Fruit fly (Drosophila melanogaster): Measurements from ENCODE around the gene Snmp1.

The Snmp1 gene

dm6 chr3R:21138220-21138754 is 29.7 kb downstream of the Snmp1 start, which contains the start of gene meigo (continued):
- TF ChIP-seq bab2 (GFP tag; optimal IDR thresholded peaks at IDR 0.05) (peak; percentile 33), Dip3 (GFP tag; optimal IDR thresholded peaks at IDR 0.05) (peak; percentile 63), tx (GFP tag; optimal IDR thresholded peaks at IDR 0.05) (peak; percentile 50), luna (GFP tag; optimal IDR thresholded peaks at IDR 0.05) (no peak), ap (GFP tag; IDR thresholded peaks at IDR 0.05) (no peak), ab (GFP tag; optimal IDR thresholded peaks at IDR 0.05) (no peak), Ssrp (tag; optimal IDR thresholded peaks at IDR 0.05) (peak; percentile 55), sc (optimal IDR thresholded peaks at IDR 0.05) (no peak), sc (GFP tag; optimal IDR thresholded peaks at IDR 0.05) (no peak), CG2889 (GFP tag; IDR thresholded peaks at IDR 0.05) (no peak), CG4820 (GFP tag; optimal IDR thresholded peaks at IDR 0.05) (peak; percentile 42), Stat92E (GFP tag; optimal IDR thresholded peaks at IDR 0.05) (peak in 1 of 3 experiments; percentile 63), Chrac-16 (GFP tag; optimal IDR thresholded peaks at IDR 0.05) (peak; percentile 59), Fer3 (tag; optimal IDR thresholded peaks at IDR 0.05) (peak; percentile 65), Dfd (GFP tag; optimal IDR thresholded peaks at IDR 0.05) (no peak), Spps (tag; optimal IDR thresholded peaks at IDR 0.05) (peak; percentile 4), CG7556 (GFP tag; optimal IDR thresholded peaks at IDR 0.05) (peak; percentile 62), NK7.1 (GFP tag; optimal IDR thresholded peaks at IDR 0.05) (peak; percentile 36), CG17568 (GFP tag; optimal IDR thresholded peaks at IDR 0.05) (no peak), NFAT (GFP tag; IDR thresholded peaks at IDR 0.05) (peak; percentile 70; the same call in 1 of the 2 replicates), CG17612 (GFP tag; IDR thresholded peaks at IDR 0.05) (no peak), pnt (GFP tag; optimal IDR thresholded peaks at IDR 0.05) (peak; percentile 8), ara (GFP tag; IDR thresholded peaks at IDR 0.05) (no peak), org-1 (GFP tag; optimal IDR thresholded peaks at IDR 0.05) (no peak), D (optimal IDR thresholded peaks at IDR 0.05) (no peak), D (GFP tag; optimal IDR thresholded peaks at IDR 0.05) (no peak), crp (GFP tag; optimal IDR thresholded peaks at IDR 0.05) (peak in 1 of 2 experiments; percentile 51), CG4404 (GFP tag; IDR thresholded peaks at IDR 0.05) (peak; percentile 41; the same call in 1 of the 2 replicates), Hmx (GFP tag; optimal IDR thresholded peaks at IDR 0.05) (no peak), CG12155 (GFP tag; optimal IDR thresholded peaks at IDR 0.05) (peak; percentile 71), CG9932 (GFP tag; IDR thresholded peaks at IDR 0.05) (peak; percentile 73), CG43689 (GFP tag; IDR thresholded peaks at IDR 0.05) (no peak), CG3065 (GFP tag; optimal IDR thresholded peaks at IDR 0.05) (peak; percentile 54), Lim3 (GFP tag; IDR thresholded peaks at IDR 0.05) (no peak), zfh2 (GFP tag; optimal IDR thresholded peaks at IDR 0.05) (peak; percentile 69), Trl (optimal IDR thresholded peaks at IDR 0.05) (peak in 1 of 2 experiments; percentile 5), Trl (GFP tag; optimal IDR thresholded peaks at IDR 0.05) (peak; percentile 41), gt (GFP tag; IDR thresholded peaks at IDR 0.05) (no peak), CG5180 (GFP tag; optimal IDR thresholded peaks at IDR 0.05) (no peak), CG3726 (GFP tag; IDR thresholded peaks at IDR 0.05) (no peak), Atf3 (GFP tag; optimal IDR thresholded peaks at IDR 0.05) (peak; percentile 19), CG11093 (GFP tag; IDR thresholded peaks at IDR 0.05) (peak; percentile 28; the same call in 1 of the 3 replicates), Doc2 (GFP tag; IDR thresholded peaks at IDR 0.05) (no peak), BtbVII (GFP tag; optimal IDR thresholded peaks at IDR 0.05) (peak; percentile 34), cg (GFP tag; optimal IDR thresholded peaks at IDR 0.05) (no peak), CG10209 (GFP tag; optimal IDR thresholded peaks at IDR 0.05) (peak; percentile 46), NfI (GFP tag; optimal IDR thresholded peaks at IDR 0.05) (peak; percentile 70), CG3281 (GFP tag; optimal IDR thresholded peaks at IDR 0.05) (peak; percentile 84), slou (GFP tag; optimal IDR thresholded peaks at IDR 0.05) (no peak), tin (GFP tag; optimal IDR thresholded peaks at IDR 0.05) (peak; percentile 54), phol (tag; optimal IDR thresholded peaks at IDR 0.05) (peak; percentile 81), CG6654 (GFP tag; optimal IDR thresholded peaks at IDR 0.05) (no peak)
